Worm (Caenorhabditis elegans) whole organism, L4 larva: ENCODE data around the gene Y73B6BL.29.

ENCODE experiments used
- D1046.2 ChIP-seq: fragments of 200-800 bp; sonication (Bioruptor generic); IDR thresholded peaks from 2 replicates; pipeline ENCODE4 v1.3.6; 2022; ENCODE audit warnings: missing genetic modification characterization, missing compliant biosample characterization
- F10B5.3 ChIP-seq: sonication (generic microtip); optimal IDR thresholded peaks from 2 replicates; lab custom pipeline; 2016; ENCODE audit warnings: mild to moderate bottlenecking, missing genetic modification characterization, missing compliant biosample characterization
- F26F4.8 ChIP-seq: fragments of 200-800 bp; sonication (Bioruptor generic); conservative IDR thresholded peaks from 2 replicates; pipeline ENCODE4 v1.3.6; 2022; ENCODE audit warnings: missing genetic modification characterization, missing compliant biosample characterization
- F37D6.2 ChIP-seq: sonication (generic microtip); optimal IDR thresholded peaks from 2 replicates; lab custom pipeline; 2016; ENCODE audit warnings: mild to moderate bottlenecking, missing genetic modification characterization, missing compliant biosample characterization
- F49E8.2 ChIP-seq: sonication (generic microtip); optimal IDR thresholded peaks from 2 replicates; lab custom pipeline; 2016; ENCODE audit warnings: missing compliant biosample characterization, mild to moderate bottlenecking, missing genetic modification characterization, borderline replicate concordance
- T20F7.1 ChIP-seq: fragments of 200-800 bp; sonication (Bioruptor generic); optimal IDR thresholded peaks from 2 replicates; lab custom pipeline; 2018; ENCODE audit warnings: mild to moderate bottlenecking, missing genetic modification characterization, missing compliant biosample characterization
- T26A8.4 ChIP-seq: fragments of 200-800 bp; sonication (Bioruptor generic); IDR thresholded peaks from 2 replicates; pipeline ENCODE4 v1.3.6; 2022; ENCODE audit warnings: missing genetic modification characterization, missing compliant biosample characterization
- Y105C5A.15 ChIP-seq: fragments of 200-800 bp; sonication (Bioruptor generic); IDR thresholded peaks from 2 replicates; pipeline ENCODE4 v1.3.6; 2022; ENCODE audit warnings: missing genetic modification characterization, missing compliant biosample characterization
- Y5F2A.4 ChIP-seq: fragments of 200-800 bp; sonication (Bioruptor generic); optimal IDR thresholded peaks from 2 replicates; lab custom pipeline; 2018; ENCODE audit warnings: mild to moderate bottlenecking, missing genetic modification characterization, missing compliant biosample characterization
- ZK337.2 ChIP-seq: fragments of 200-800 bp; sonication (Bioruptor generic); IDR thresholded peaks from 2 replicates; pipeline ENCODE4 v1.3.6; 2022; ENCODE audit warnings: missing genetic modification reagents, missing genetic modification characterization, missing compliant biosample characterization
- ZK546.5 ChIP-seq, 2 experiments: sonication (generic microtip); optimal IDR thresholded peaks; 2 replicates each; lab custom pipeline; 2017; ENCODE audit warnings: missing biosample characterization in 2 of 2, missing genetic modification characterization in 2 of 2
- aly-2 ChIP-seq: sonication (generic microtip); optimal IDR thresholded peaks from 2 replicates; lab custom pipeline; 2018; ENCODE audit warnings: missing biosample characterization, missing genetic modification characterization
- attf-4 ChIP-seq: sonication (generic microtip); optimal IDR thresholded peaks from 3 replicates; lab custom pipeline; 2017; ENCODE audit warnings: missing biosample characterization, missing genetic modification characterization
- ceh-20 ChIP-seq: fragments of 200-800 bp; sonication (Bioruptor generic); IDR thresholded peaks from 2 replicates; pipeline ENCODE4 v1.3.6; 2022; ENCODE audit warnings: missing genetic modification reagents, missing genetic modification characterization, missing compliant biosample characterization
- ceh-32 ChIP-seq: sonication (generic microtip); optimal IDR thresholded peaks from 2 replicates; lab custom pipeline; 2016; ENCODE audit warnings: mild to moderate bottlenecking, missing genetic modification characterization, missing compliant biosample characterization; ENCODE audit not compliant: poor library complexity
- cey-2 ChIP-seq: sonication (generic microtip); optimal IDR thresholded peaks from 3 replicates; lab custom pipeline; 2017; ENCODE audit warnings: missing genetic modification characterization, mild to moderate bottlenecking, missing compliant biosample characterization, antibody characterized with exemption, borderline replicate concordance; ENCODE audit not compliant: insufficient read depth
- daf-12 ChIP-seq: fragments of 150-350 bp; optimal IDR thresholded peaks from 2 replicates; lab custom pipeline; 2014; ENCODE audit warnings: missing biosample characterization, missing genetic modification reagents, missing genetic modification characterization
- daf-16 ChIP-seq, 3 experiments: sonication (generic microtip); optimal IDR thresholded peaks; 2 replicates each; lab custom pipeline; 2016 to 2017; ENCODE audit warnings: missing genetic modification characterization in 3 of 3, missing genetic modification reagents in 3 of 3, mild to moderate bottlenecking in 2 of 3, missing compliant biosample characterization in 2 of 3, missing biosample characterization in 1 of 3, moderate library complexity in 1 of 3
- daf-19 ChIP-seq: fragments of 200-800 bp; sonication (Bioruptor generic); conservative IDR thresholded peaks from 2 replicates; pipeline ENCODE4 v1.3.6; 2022; ENCODE audit warnings: missing genetic modification characterization, missing compliant biosample characterization
- daf-8 ChIP-seq: fragments of 200-800 bp; sonication (Bioruptor generic); IDR thresholded peaks from 2 replicates; pipeline ENCODE4 v1.3.6; 2022; ENCODE audit warnings: missing genetic modification characterization, missing compliant biosample characterization
- dpl-1 ChIP-seq: fragments of 150-350 bp; optimal IDR thresholded peaks from 2 replicates; lab custom pipeline; 2014; ENCODE audit warnings: missing biosample characterization, missing genetic modification reagents, missing genetic modification characterization
- fkh-10 ChIP-seq: fragments of 150-350 bp; optimal IDR thresholded peaks from 2 replicates; lab custom pipeline; 2014; ENCODE audit warnings: missing biosample characterization, missing genetic modification reagents, missing genetic modification characterization
- gei-8 ChIP-seq: fragments of 200-800 bp; sonication (Bioruptor generic); optimal IDR thresholded peaks from 2 replicates; lab custom pipeline; 2018; ENCODE audit warnings: mild to moderate bottlenecking, missing genetic modification characterization, missing compliant biosample characterization
- hlh-11 ChIP-seq: fragments of 200-800 bp; sonication (Bioruptor generic); optimal IDR thresholded peaks from 2 replicates; lab custom pipeline; 2018; ENCODE audit warnings: mild to moderate bottlenecking, missing genetic modification characterization, missing compliant biosample characterization
- lim-7 ChIP-seq: fragments of 200-800 bp; sonication (Bioruptor generic); IDR thresholded peaks from 2 replicates; pipeline ENCODE4 v1.3.6; 2022; ENCODE audit warnings: missing genetic modification characterization, missing compliant biosample characterization
- lin-1 ChIP-seq: fragments of 200-800 bp; sonication (Bioruptor generic); IDR thresholded peaks from 2 replicates; pipeline ENCODE4 v1.3.6; 2022; ENCODE audit warnings: missing genetic modification reagents, missing genetic modification characterization, missing compliant biosample characterization
- lin-13 ChIP-seq: fragments of 150-350 bp; optimal IDR thresholded peaks from 2 replicates; lab custom pipeline; 2014; ENCODE audit warnings: missing biosample characterization, missing genetic modification reagents, missing genetic modification characterization
- lin-15B ChIP-seq: fragments of 150-350 bp; sonication (generic microtip); optimal IDR thresholded peaks from 3 replicates; lab custom pipeline; 2014; ENCODE audit warnings: missing biosample characterization, missing genetic modification characterization
- lin-38 ChIP-seq: fragments of 200-800 bp; sonication (Bioruptor generic); IDR thresholded peaks from 2 replicates; pipeline ENCODE4 v1.3.6; 2022; ENCODE audit warnings: missing genetic modification reagents, missing genetic modification characterization, missing compliant biosample characterization
- lin-39 ChIP-seq: fragments of 150-350 bp; optimal IDR thresholded peaks from 2 replicates; lab custom pipeline; 2014; ENCODE audit warnings: missing biosample characterization, missing genetic modification reagents, missing genetic modification characterization
- lir-3 ChIP-seq: sonication (generic microtip); optimal IDR thresholded peaks from 2 replicates; lab custom pipeline; 2016; ENCODE audit warnings: mild to moderate bottlenecking, missing genetic modification characterization, missing compliant biosample characterization
- lsy-2 ChIP-seq, 2 experiments: fragments of 150-350 bp in 1 of 2; sonication (generic microtip) in 1 of 2; optimal IDR thresholded peaks; 2 replicates each; lab custom pipeline; 2014 to 2017; ENCODE audit warnings: missing biosample characterization in 2 of 2, missing genetic modification characterization in 2 of 2
- mdt-29 ChIP-seq: fragments of 200-800 bp; sonication (Bioruptor generic); IDR thresholded peaks from 2 replicates; pipeline ENCODE4 v1.3.6; 2022; ENCODE audit warnings: missing genetic modification reagents, missing genetic modification characterization, missing compliant biosample characterization
- nhr-10 ChIP-seq: fragments of 150-350 bp; optimal IDR thresholded peaks from 2 replicates; lab custom pipeline; 2014; ENCODE audit warnings: missing biosample characterization, missing genetic modification characterization
- nhr-102 ChIP-seq: sonication (generic microtip); optimal IDR thresholded peaks from 2 replicates; lab custom pipeline; 2016; ENCODE audit warnings: mild to moderate bottlenecking, missing genetic modification characterization, moderate library complexity, missing compliant biosample characterization
- nhr-11 ChIP-seq: fragments of 150-350 bp; optimal IDR thresholded peaks from 2 replicates; lab custom pipeline; 2014; ENCODE audit warnings: missing biosample characterization, missing genetic modification characterization
- nhr-111 ChIP-seq: fragments of 200-800 bp; sonication (Bioruptor generic); optimal IDR thresholded peaks from 2 replicates; lab custom pipeline; 2018; ENCODE audit warnings: mild to moderate bottlenecking, missing genetic modification characterization, missing compliant biosample characterization
- nhr-237 ChIP-seq: sonication (generic microtip); optimal IDR thresholded peaks from 2 replicates; lab custom pipeline; 2017; ENCODE audit warnings: missing biosample characterization, missing genetic modification characterization
- nhr-28 ChIP-seq: fragments of 150-350 bp; optimal IDR thresholded peaks from 2 replicates; lab custom pipeline; 2014; ENCODE audit warnings: missing biosample characterization, missing genetic modification characterization
- nhr-48 ChIP-seq: sonication (generic microtip); optimal IDR thresholded peaks from 2 replicates; lab custom pipeline; 2016; ENCODE audit warnings: mild to moderate bottlenecking, missing genetic modification characterization, missing compliant biosample characterization
- nhr-6 ChIP-seq: fragments of 150-350 bp; optimal IDR thresholded peaks from 2 replicates; lab custom pipeline; 2014; ENCODE audit warnings: missing biosample characterization, missing genetic modification characterization
- pha-4 ChIP-seq, 2 experiments: fragments of 150-350 bp in 1 of 2; fragments of 200-800 bp in 1 of 2; sonication (Bioruptor generic) in 1 of 2; IDR thresholded peaks in 1 of 2; optimal IDR thresholded peaks in 1 of 2; 2 replicates each; pipeline versions ENCODE4 v1.3.6 to Lab custom; 2014 to 2022; ENCODE audit warnings: missing genetic modification characterization in 2 of 2, missing genetic modification reagents in 2 of 2, missing biosample characterization in 1 of 2, missing compliant biosample characterization in 1 of 2
- php-3 ChIP-seq: fragments of 200-800 bp; sonication (Bioruptor generic); IDR thresholded peaks from 2 replicates; pipeline ENCODE4 v1.3.6; 2022; ENCODE audit warnings: missing genetic modification reagents, missing genetic modification characterization, missing compliant biosample characterization
- sdz-12 ChIP-seq: fragments of 200-800 bp; sonication (Bioruptor generic); optimal IDR thresholded peaks from 2 replicates; lab custom pipeline; 2018; ENCODE audit warnings: mild to moderate bottlenecking, missing genetic modification characterization, missing compliant biosample characterization
- skn-1 ChIP-seq: fragments of 150-350 bp; optimal IDR thresholded peaks from 2 replicates; lab custom pipeline; 2014; ENCODE audit warnings: missing biosample characterization, missing genetic modification characterization
- spr-3 ChIP-seq: fragments of 200-800 bp; sonication (Bioruptor generic); optimal IDR thresholded peaks from 2 replicates; lab custom pipeline; 2018; ENCODE audit warnings: mild to moderate bottlenecking, missing genetic modification characterization, missing compliant biosample characterization
- tag-97 ChIP-seq: fragments of 200-800 bp; sonication (Bioruptor generic); IDR thresholded peaks from 2 replicates; pipeline ENCODE4 v1.3.6; 2022; ENCODE audit warnings: missing genetic modification characterization, missing compliant biosample characterization
- unc-130 ChIP-seq: sonication (generic microtip); optimal IDR thresholded peaks from 2 replicates; lab custom pipeline; 2016; ENCODE audit warnings: missing genetic modification reagents, missing genetic modification characterization, missing compliant biosample characterization
- unc-39 ChIP-seq: sonication (generic microtip); optimal IDR thresholded peaks from 2 replicates; lab custom pipeline; 2017; ENCODE audit warnings: missing biosample characterization, missing genetic modification characterization
- unc-62 ChIP-seq, 3 experiments: fragments of 150-350 bp in 1 of 3; sonication (generic microtip); optimal IDR thresholded peaks in 2 of 3; peaks in 1 of 3; 1 replicate in 1 of 3; 2 replicates in 2 of 3; lab custom pipeline; 2014 to 2017; ENCODE audit warnings: missing biosample characterization in 3 of 3, missing genetic modification characterization in 3 of 3, missing genetic modification reagents in 3 of 3, missing genotype in 1 of 3
- zfp-3 ChIP-seq: fragments of 200-800 bp; sonication (Bioruptor generic); conservative IDR thresholded peaks from 2 replicates; pipeline ENCODE4 v1.3.6; 2022; ENCODE audit warnings: missing genetic modification reagents, missing genetic modification characterization, missing compliant biosample characterization

The Y73B6BL.29 gene

ce11 chrIV:6330790-6331189, 9.1 kb downstream of the Y73B6BL.29 start (continued):
- TF ChIP-seq skn-1 (tag; lab: Kevin White, UChicago) (no peak), ceh-32 (no peak), nhr-11 (no peak), D1046.2 (GFP tag; lab: Robert Waterston, UW) (no peak), nhr-6 (tag; lab: Kevin White, UChicago) (no peak), mdt-29 (GFP tag; lab: Robert Waterston, UW) (no peak), F26F4.8 (no peak), hlh-11 (tag; lab: Kevin White, UChicago) (peak; percentile 63), F10B5.3 (no peak), aly-2 (no peak), unc-130 (GFP tag; lab: Kevin White, UChicago) (no peak), nhr-237 (tag; lab: Kevin White, UChicago) (no peak), Y105C5A.15 (no peak), daf-12 (tag; lab: Kevin White, UChicago) (no peak), Y5F2A.4 (GFP tag; lab: Kevin White, UChicago) (no peak), dpl-1 (GFP tag; lab: Kevin White, UChicago) (no peak), daf-19 (GFP tag; lab: Robert Waterston, UW) (no peak), lin-1 (no peak), nhr-28 (tag; lab: Kevin White, UChicago) (peak; percentile 70), ZK546.5 (tag; optimal IDR thresholded peaks at IDR 0.05; lab: Kevin White, UChicago) (no peak), ZK337.2 (GFP tag; lab: Robert Waterston, UW) (no peak), nhr-48 (tag; lab: Kevin White, UChicago) (no peak), T26A8.4 (GFP tag; lab: Robert Waterston, UW) (no peak; the same call in 1 of the 2 replicates), attf-4 (tag; lab: Kevin White, UChicago) (no peak), T20F7.1 (GFP tag; lab: Kevin White, UChicago) (peak; percentile 33), fkh-10 (GFP tag; lab: Kevin White, UChicago) (no peak), daf-8 (GFP tag; lab: Robert Waterston, UW) (no peak), zfp-3 (no peak), ceh-20 (GFP tag; lab: Robert Waterston, UW) (peak; percentile 69; the same call in 1 of the 2 replicates), spr-3 (GFP tag; lab: Kevin White, UChicago) (no peak), lir-3 (no peak), gei-8 (GFP tag; lab: Kevin White, UChicago) (no peak), lin-38 (GFP tag; lab: Robert Waterston, UW) (no peak), daf-16 (GFP tag; optimal IDR thresholded peaks at IDR 0.05; lab: Kevin White, UChicago) (no peak), daf-16 (tag; optimal IDR thresholded peaks at IDR 0.05; lab: Kevin White, UChicago) (peak; percentile 64), nhr-111 (GFP tag; lab: Kevin White, UChicago) (no peak), cey-2 (tag; lab: Kevin White, UChicago) (no peak), pha-4 (GFP tag; IDR thresholded peaks at IDR 0.05; lab: Robert Waterston, UW) (no peak), pha-4 (tag; optimal IDR thresholded peaks at IDR 0.05; lab: Kevin White, UChicago) (no peak), nhr-10 (no peak), php-3 (GFP tag; lab: Robert Waterston, UW) (peak; percentile 78), F49E8.2 (tag; lab: Kevin White, UChicago) (no peak), nhr-102 (no peak), F37D6.2 (no peak), lin-15B (tag; lab: Kevin White, UChicago) (no peak), unc-39 (tag; lab: Kevin White, UChicago) (no peak), lsy-2 (tag; optimal IDR thresholded peaks at IDR 0.05; lab: Kevin White, UChicago) (no peak), lin-39 (tag; lab: Kevin White, UChicago) (no peak), unc-62 (GFP tag; optimal IDR thresholded peaks at IDR 0.05 in 1 of 2; lab: Kevin White, UChicago) (no peak), unc-62 (tag; optimal IDR thresholded peaks at IDR 0.05; lab: Kevin White, UChicago) (no peak), sdz-12 (GFP tag; lab: Kevin White, UChicago) (no peak), lim-7 (no peak), lin-13 (GFP tag; lab: Kevin White, UChicago) (peak; percentile 40), tag-97 (GFP tag; lab: Robert Waterston, UW) (no peak)
